Fruit fly (Drosophila melanogaster) whole organism, embryonic: ENCODE measurements around the gene lmd.
A peak's percentile ranks its signal among the peaks of the same experiment; 100 is the strongest.

Experiments
- Asciz ChIP-seq: fragments of 200-800 bp; sonication (Bioruptor generic); optimal IDR thresholded peaks from 2 replicates; lab custom pipeline; 2017; ENCODE audit warnings: missing biosample characterization, mild to moderate bottlenecking, missing genetic modification characterization, missing genetic modification reagents
- Awh ChIP-seq: fragments of 200-800 bp; sonication (Bioruptor generic); IDR thresholded peaks from 2 replicates; pipeline ENCODE4, ENCODE4 v1.3.6; 2022; ENCODE audit warnings: missing biosample characterization, missing genetic modification characterization
- Blimp-1 ChIP-seq: fragments of 200-800 bp; sonication (Bioruptor generic); optimal IDR thresholded peaks from 3 replicates; lab custom pipeline; 2018; ENCODE audit warnings: missing biosample characterization, missing genetic modification characterization, mild to moderate bottlenecking, moderate library complexity, missing genetic modification reagents
- CG10274 ChIP-seq: fragments of 200-800 bp; sonication (Bioruptor generic); optimal IDR thresholded peaks from 3 replicates; lab custom pipeline; 2017; ENCODE audit warnings: missing biosample characterization, mild to moderate bottlenecking, missing genetic modification characterization
- CG10565 ChIP-seq: fragments of 200-800 bp; sonication (Bioruptor generic); optimal IDR thresholded peaks from 3 replicates; lab custom pipeline; 2016; ENCODE audit warnings: missing biosample characterization, mild to moderate bottlenecking, missing genetic modification characterization
- CG11247 ChIP-seq: fragments of 200-800 bp; sonication (Bioruptor generic); IDR thresholded peaks from 2 replicates; pipeline ENCODE4 v1.3.6; 2022; ENCODE audit warnings: missing biosample characterization, missing genetic modification characterization
- CG12769 ChIP-seq: fragments of 200-800 bp; sonication (Bioruptor generic); optimal IDR thresholded peaks from 2 replicates; lab custom pipeline; 2019; ENCODE audit warnings: missing biosample characterization, mild to moderate bottlenecking, missing genetic modification characterization, moderate library complexity
- CG15514 ChIP-seq: fragments of 200-800 bp; sonication (Bioruptor generic); optimal IDR thresholded peaks from 3 replicates; lab custom pipeline; 2017; ENCODE audit warnings: missing biosample characterization, missing genetic modification characterization, mild to moderate bottlenecking, moderate library complexity, missing genetic modification reagents
- CG2199 ChIP-seq: fragments of 200-800 bp; sonication (Bioruptor generic); IDR thresholded peaks from 3 replicates; pipeline ENCODE4 v1.3.6; 2022; ENCODE audit warnings: missing biosample characterization, missing genetic modification characterization
- CG2889 ChIP-seq: fragments of 200-800 bp; sonication (Bioruptor generic); IDR thresholded peaks from 3 replicates; pipeline ENCODE4 v1.3.6; 2022; ENCODE audit warnings: missing biosample characterization, missing genetic modification characterization
- CG31388 ChIP-seq: fragments of 200-800 bp; sonication (Bioruptor generic); optimal IDR thresholded peaks from 2 replicates; lab custom pipeline; 2016; ENCODE audit warnings: missing biosample characterization, missing genetic modification characterization
- CG32772 ChIP-seq: fragments of 200-800 bp; sonication (Bioruptor generic); IDR thresholded peaks from 2 replicates; pipeline ENCODE4 v1.3.6; 2022; ENCODE audit warnings: missing biosample characterization, missing genetic modification characterization
- CG3726 ChIP-seq: fragments of 200-800 bp; sonication (Bioruptor generic); IDR thresholded peaks from 3 replicates; pipeline ENCODE4, ENCODE4 v1.3.6; 2022; ENCODE audit warnings: missing biosample characterization, missing genetic modification characterization
- CG3995 ChIP-seq: fragments of 200-800 bp; sonication (Bioruptor generic); optimal IDR thresholded peaks from 3 replicates; lab custom pipeline; 2016; ENCODE audit warnings: missing biosample characterization, missing genetic modification characterization
- CG5953 ChIP-seq: fragments of 200-800 bp; sonication (Bioruptor generic); IDR thresholded peaks from 2 replicates; pipeline ENCODE4 v1.3.6; 2022; ENCODE audit warnings: missing biosample characterization, missing genetic modification characterization
- CG7839 ChIP-seq: fragments of 200-800 bp; sonication (Bioruptor generic); optimal IDR thresholded peaks from 3 replicates; lab custom pipeline; 2018; ENCODE audit warnings: missing biosample characterization, mild to moderate bottlenecking, missing genetic modification characterization, moderate library complexity
- CG8290 ChIP-seq, 3 experiments: fragments of 200-800 bp; sonication (Bioruptor generic); optimal IDR thresholded peaks; 2 replicates each; lab custom pipeline; 2016 to 2019; ENCODE audit warnings: missing biosample characterization in 3 of 3, missing genetic modification characterization in 3 of 3, mild to moderate bottlenecking in 2 of 3, moderate library complexity in 1 of 3
- CG8765 ChIP-seq: fragments of 200-800 bp; sonication (Bioruptor generic); IDR thresholded peaks from 2 replicates; pipeline ENCODE4 v1.3.6; 2022; ENCODE audit warnings: missing biosample characterization, missing genetic modification characterization
- CG9609 ChIP-seq: fragments of 200-800 bp; sonication (Bioruptor generic); optimal IDR thresholded peaks from 3 replicates; lab custom pipeline; 2016; ENCODE audit warnings: missing biosample characterization, missing genetic modification characterization
- CTCF ChIP-seq: fragments of 200-800 bp; sonication (Bioruptor generic); optimal IDR thresholded peaks from 2 replicates; lab custom pipeline; 2017; ENCODE audit warnings: missing biosample characterization, mild to moderate bottlenecking, missing genetic modification characterization, moderate library complexity
- CrebB ChIP-seq: fragments of 200-800 bp; sonication (Bioruptor generic); optimal IDR thresholded peaks from 3 replicates; lab custom pipeline; 2018; ENCODE audit warnings: missing biosample characterization, mild to moderate bottlenecking, missing genetic modification characterization
- Dbx ChIP-seq: fragments of 200-800 bp; sonication (Bioruptor generic); IDR thresholded peaks from 3 replicates; pipeline ENCODE4 v1.3.6; 2022; ENCODE audit warnings: missing biosample characterization, missing genetic modification characterization
- Dip2 ChIP-seq: fragments of 200-800 bp; sonication (Bioruptor generic); IDR thresholded peaks from 2 replicates; pipeline ENCODE4 v1.3.6; 2022; ENCODE audit warnings: missing biosample characterization, missing genetic modification characterization
- Med ChIP-seq: fragments of 200-800 bp; sonication (Bioruptor generic); peaks from one replicate; lab custom pipeline; 2016; ENCODE audit warnings: missing biosample characterization, missing genetic modification characterization, mild to moderate bottlenecking, inconsistent platforms, moderate library complexity
- NC2β ChIP-seq: fragments of 200-800 bp; sonication (Bioruptor generic); optimal IDR thresholded peaks from 2 replicates; lab custom pipeline; 2016; ENCODE audit warnings: missing biosample characterization, missing genetic modification characterization
- Nf-YB ChIP-seq: fragments of 200-800 bp; sonication (Bioruptor generic); optimal IDR thresholded peaks from 3 replicates; lab custom pipeline; 2019; ENCODE audit warnings: missing biosample characterization, mild to moderate bottlenecking, missing genetic modification characterization, moderate library complexity
- Nf-YC ChIP-seq: fragments of 200-800 bp; optimal IDR thresholded peaks from 3 replicates; lab custom pipeline; 2019; ENCODE audit warnings: missing biosample characterization, mild to moderate bottlenecking, missing genetic modification characterization, moderate library complexity
- Oaz ChIP-seq: fragments of 200-800 bp; sonication (Bioruptor generic); IDR thresholded peaks from 2 replicates; pipeline ENCODE4 v1.3.6; 2022; ENCODE audit warnings: missing biosample characterization, missing genetic modification characterization
- Six4 ChIP-seq: fragments of 200-800 bp; sonication (Bioruptor generic); optimal IDR thresholded peaks from 2 replicates; lab custom pipeline; 2016; ENCODE audit warnings: missing biosample characterization, missing genetic modification characterization
- Vsx1 ChIP-seq: fragments of 200-800 bp; sonication (Bioruptor generic); optimal IDR thresholded peaks from 2 replicates; lab custom pipeline; 2017; ENCODE audit warnings: missing biosample characterization, mild to moderate bottlenecking, missing genetic modification characterization, missing genetic modification reagents
- cad ChIP-seq: fragments of >200 bp; optimal IDR thresholded peaks from 2 replicates; lab custom pipeline; 2017; ENCODE audit warnings: missing biosample characterization, missing genetic modification characterization
- cato ChIP-seq: fragments of 200-800 bp; sonication (Bioruptor generic); optimal IDR thresholded peaks from 2 replicates; lab custom pipeline; 2016; ENCODE audit warnings: missing biosample characterization, missing genetic modification characterization, borderline replicate concordance
- crp ChIP-seq, 2 experiments: fragments of 200-800 bp; sonication (Bioruptor generic); optimal IDR thresholded peaks; 2 replicates in 1 of 2; 3 replicates in 1 of 2; lab custom pipeline; 2017; ENCODE audit warnings: missing biosample characterization in 2 of 2, missing genetic modification characterization in 2 of 2, mild to moderate bottlenecking in 1 of 2, moderate library complexity in 1 of 2
- exex ChIP-seq: fragments of 200-800 bp; sonication (Bioruptor generic); optimal IDR thresholded peaks from 4 replicates; lab custom pipeline; 2018; ENCODE audit warnings: missing biosample characterization, mild to moderate bottlenecking, missing genetic modification characterization, moderate library complexity
- fd96Cb ChIP-seq: fragments of 200-800 bp; sonication (Bioruptor generic); optimal IDR thresholded peaks from 2 replicates; lab custom pipeline; 2018; ENCODE audit warnings: missing biosample characterization, mild to moderate bottlenecking, missing genetic modification characterization, moderate library complexity
- h ChIP-seq: fragments of >200 bp; optimal IDR thresholded peaks from 2 replicates; lab custom pipeline; 2017
- kni ChIP-seq: fragments of 200-800 bp; sonication (Bioruptor generic); optimal IDR thresholded peaks from 3 replicates; lab custom pipeline; 2017; ENCODE audit warnings: mild to moderate bottlenecking, missing biosample characterization, missing genetic modification reagents, missing genetic modification characterization
- lab ChIP-seq: fragments of 200-800 bp; sonication (Bioruptor generic); optimal IDR thresholded peaks from 3 replicates; lab custom pipeline; 2017; ENCODE audit warnings: missing biosample characterization, missing genetic modification characterization, mild to moderate bottlenecking, moderate library complexity, missing genetic modification reagents
- mirr ChIP-seq: fragments of 200-800 bp; sonication (Bioruptor generic); optimal IDR thresholded peaks from 3 replicates; lab custom pipeline; 2018; ENCODE audit warnings: missing biosample characterization, mild to moderate bottlenecking, missing genetic modification characterization
- nau ChIP-seq: fragments of 200-800 bp; sonication (Bioruptor generic); optimal IDR thresholded peaks from 3 replicates; lab custom pipeline; 2017; ENCODE audit warnings: missing biosample characterization, mild to moderate bottlenecking, missing genetic modification characterization, missing genetic modification reagents
- oc ChIP-seq: fragments of 200-800 bp; sonication (Bioruptor generic); optimal IDR thresholded peaks from 2 replicates; lab custom pipeline; 2018; ENCODE audit warnings: missing biosample characterization, mild to moderate bottlenecking, missing genetic modification characterization, moderate library complexity
- pan ChIP-seq, 4 experiments: fragments of >200 bp in 3 of 4; fragments of 200-800 bp in 1 of 4; sonication (Bioruptor generic) in 1 of 4; optimal IDR thresholded peaks in 3 of 4; IDR thresholded peaks in 1 of 4; 2 replicates each; pipeline versions ENCODE4 v1.3.6 to Lab custom; 2017 to 2022; ENCODE audit warnings: missing biosample characterization in 2 of 4, missing genetic modification characterization in 2 of 4, mixed read lengths in 1 of 4
- pfk ChIP-seq: fragments of 200-800 bp; sonication (Bioruptor generic); optimal IDR thresholded peaks from 2 replicates; lab custom pipeline; 2018; ENCODE audit warnings: missing biosample characterization, mild to moderate bottlenecking, missing genetic modification characterization, moderate library complexity
- ro ChIP-seq: fragments of 200-800 bp; sonication (Bioruptor generic); IDR thresholded peaks from 2 replicates; pipeline ENCODE4 v1.3.6; 2022; ENCODE audit warnings: missing biosample characterization, missing genetic modification characterization
- sens ChIP-seq: fragments of 200-800 bp; sonication (Bioruptor generic); peaks from one replicate; lab custom pipeline; 2016; ENCODE audit warnings: missing biosample characterization, missing genetic modification characterization
- ssp ChIP-seq: fragments of 200-800 bp; sonication (Bioruptor generic); IDR thresholded peaks from 2 replicates; pipeline ENCODE4 v1.3.6; 2022; ENCODE audit warnings: missing biosample characterization, missing genetic modification characterization
- tgo ChIP-seq: fragments of 200-800 bp; sonication (Bioruptor generic); IDR thresholded peaks from 3 replicates; pipeline ENCODE4 v1.3.6; 2022; ENCODE audit warnings: missing biosample characterization, missing genetic modification characterization
- vvl ChIP-seq: fragments of 200-800 bp; sonication (Bioruptor generic); IDR thresholded peaks from 2 replicates; pipeline ENCODE4 v1.3.6; 2022; ENCODE audit warnings: missing biosample characterization, missing genetic modification characterization

The lmd gene

DNA sequence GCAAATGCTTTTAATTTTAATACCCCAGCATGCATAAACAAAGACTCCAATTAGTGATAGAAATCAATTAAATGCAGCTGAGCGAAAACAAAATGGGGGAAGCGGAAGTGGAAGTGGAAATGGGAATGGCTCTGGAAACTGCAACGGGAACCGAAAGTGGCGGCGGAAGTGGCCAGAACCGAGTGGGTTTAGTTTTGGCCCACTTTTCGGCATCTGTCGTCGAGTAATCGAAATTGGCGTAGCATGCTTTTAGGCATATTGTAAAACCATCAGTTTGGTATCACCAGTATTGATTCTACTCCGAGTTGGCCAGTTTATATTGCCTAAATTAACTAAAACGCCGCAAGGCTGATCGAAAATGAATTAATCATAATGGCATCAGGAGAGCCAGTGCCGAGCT, 22.4 kb downstream of the lmd start (continued):
- no peak for TF ChIP-seq crp (GFP tag; optimal IDR thresholded peaks at IDR 0.05; lab: Kevin White, UChicago)
- TF ChIP-seq vvl, result peak; percentile 10; the same call in 1 of the 2 replicates
- no peak for TF ChIP-seq CG3995
- peak; percentile 59 for TF ChIP-seq Med
- TF ChIP-seq CG7839 (tag; lab: Kevin White, UChicago), result no peak
- TF ChIP-seq Oaz (GFP tag; lab: Robert Waterston, UW), result no peak
- no peak for TF ChIP-seq CG31388
- TF ChIP-seq CG12769 (tag; lab: Kevin White, UChicago), result peak; percentile 11
- TF ChIP-seq CG5953 (GFP tag; lab: Robert Waterston, UW), result 0 out of 2 replicates have a peak, but pooled peaks have one; percentile 5
- no peak for TF ChIP-seq CG8290 (GFP tag; optimal IDR thresholded peaks at IDR 0.05; lab: Kevin White, UChicago)
- TF ChIP-seq CG8290 (tag; optimal IDR thresholded peaks at IDR 0.05; lab: Kevin White, UChicago), result no peak
- no peak for TF ChIP-seq NC2β (GFP tag; lab: Kevin White, UChicago)
- no peak for TF ChIP-seq sens (GFP tag; lab: Kevin White, UChicago)
- TF ChIP-seq cato (GFP tag; lab: Kevin White, UChicago), result no peak
- TF ChIP-seq ro (GFP tag; lab: Robert Waterston, UW), result no peak
- no peak for TF ChIP-seq Nf-YB (GFP tag; lab: Kevin White, UChicago)
- TF ChIP-seq Dbx (GFP tag; lab: Robert Waterston, UW), result no peak
- no peak for TF ChIP-seq cad
- TF ChIP-seq CG11247 (GFP tag; lab: Robert Waterston, UW), result no peak
- TF ChIP-seq CG15514 (GFP tag; lab: Kevin White, UChicago), result no peak
- no peak for TF ChIP-seq CG8765
- no peak for TF ChIP-seq Nf-YC (tag; lab: Kevin White, UChicago)
- no peak for TF ChIP-seq oc
- TF ChIP-seq Six4, result no peak
- no peak for TF ChIP-seq Asciz (GFP tag; lab: Kevin White, UChicago)
- no peak for TF ChIP-seq Awh (GFP tag; lab: Robert Waterston, UW)
- TF ChIP-seq CG2199, result no peak
- no peak for TF ChIP-seq CrebB (tag; lab: Kevin White, UChicago)
- TF ChIP-seq fd96Cb (tag; lab: Kevin White, UChicago), result no peak
- TF ChIP-seq kni, result no peak
- TF ChIP-seq CG10274 (GFP tag; lab: Kevin White, UChicago), result no peak
- TF ChIP-seq h (lab: Kevin White, UChicago), result no peak
- TF ChIP-seq tgo, result no peak
- no peak for TF ChIP-seq ssp
- no peak for TF ChIP-seq CG3726
- no peak for TF ChIP-seq CG9609 (GFP tag; lab: Kevin White, UChicago)
- TF ChIP-seq CG10565 (GFP tag; lab: Kevin White, UChicago), result no peak
- no peak for TF ChIP-seq nau (GFP tag; lab: Kevin White, UChicago)

DNA sequence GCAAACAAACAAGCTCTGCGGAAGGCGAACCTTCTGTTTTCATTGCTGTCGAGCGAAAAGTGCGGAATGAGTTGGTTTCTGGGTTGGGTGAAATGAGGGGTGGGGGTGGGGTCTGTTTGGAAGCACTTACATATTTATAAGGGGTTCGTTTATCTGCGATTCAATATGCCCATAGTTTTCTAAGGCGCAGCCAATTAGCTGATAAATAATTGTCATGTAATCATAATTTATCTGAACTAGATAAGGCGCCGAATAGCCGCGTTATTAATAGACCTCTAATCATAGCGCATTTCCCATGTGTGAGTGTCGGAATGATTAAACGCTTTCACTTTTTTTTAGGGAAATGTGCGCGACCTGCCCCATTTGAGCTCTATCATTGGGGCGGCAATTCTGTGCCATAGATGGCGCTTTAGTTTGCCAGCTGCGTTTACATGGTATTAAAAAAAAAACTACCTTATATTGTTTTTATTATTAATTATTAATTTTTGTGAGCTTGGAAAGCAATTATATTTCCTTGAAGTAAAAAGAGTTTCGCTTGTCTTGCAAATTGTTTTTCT, 27.8 kb downstream of the lmd start:
- peak; percentile 36 for TF ChIP-seq Vsx1 (GFP tag; lab: Kevin White, UChicago)
- no peak for TF ChIP-seq pan (optimal IDR thresholded peaks at IDR 0.05; lab: Kevin White, UChicago)
- TF ChIP-seq pan (GFP tag; optimal IDR thresholded peaks at IDR 0.05 in 1 of 2, IDR thresholded peaks at IDR 0.05 in 1 of 2), result no peak
- peak; percentile 88 for TF ChIP-seq CTCF
- peak; percentile 54 for TF ChIP-seq Blimp-1
- TF ChIP-seq exex (tag; lab: Kevin White, UChicago), result peak; percentile 62
- TF ChIP-seq mirr (GFP tag; lab: Kevin White, UChicago), result peak; percentile 67
- peak; percentile 81 for TF ChIP-seq Dip2 (GFP tag; lab: Robert Waterston, UW)
- no peak for TF ChIP-seq CG32772 (GFP tag; lab: Robert Waterston, UW)
- no peak for TF ChIP-seq CG2889 (GFP tag; lab: Robert Waterston, UW)
- TF ChIP-seq lab, result peak; percentile 40
- TF ChIP-seq pfk (GFP tag; lab: Kevin White, UChicago), result peak; percentile 39
